Worm (Caenorhabditis elegans): Measurements from ENCODE around the gene srx-135.
A peak's percentile ranks its signal among the peaks of the same experiment; 100 is the strongest.

Gene srx-135

ce11 chrV:13858906-13859305 is at the start of gene srx-135:
srx-135 (plus strand) TSS chrV:13859206.
- no peak for TF ChIP-seq mbf-1 (tag; optimal IDR thresholded peaks at IDR 0.05)
- no peak for TF ChIP-seq elt-1 (tag; optimal IDR thresholded peaks at IDR 0.05)
- TF ChIP-seq nhr-11 (tag; optimal IDR thresholded peaks at IDR 0.05) = no peak
- no peak for TF ChIP-seq nhr-21 (tag; optimal IDR thresholded peaks at IDR 0.05)
- TF ChIP-seq sma-3 (GFP tag; optimal IDR thresholded peaks at IDR 0.05) = no peak
- TF ChIP-seq snpc-4 (tag; optimal IDR thresholded peaks at IDR 0.05) = no peak
- TF ChIP-seq lsy-2 (tag; optimal IDR thresholded peaks at IDR 0.05) = no peak
- no peak for TF ChIP-seq crh-2 (tag; optimal IDR thresholded peaks at IDR 0.05)
- no peak for TF ChIP-seq nhr-12 (tag; optimal IDR thresholded peaks at IDR 0.05)
- TF ChIP-seq elt-3 (tag; optimal IDR thresholded peaks at IDR 0.05) = no peak
- TF ChIP-seq fos-1 (tag; optimal IDR thresholded peaks at IDR 0.05) = no peak
- TF ChIP-seq R02D3.7 (tag; optimal IDR thresholded peaks at IDR 0.05) = no peak
- no peak for TF ChIP-seq C34F6.9 (tag; optimal IDR thresholded peaks at IDR 0.05)
- no peak for TF ChIP-seq Y55F3AM.14 (GFP tag; optimal IDR thresholded peaks at IDR 0.05)
- TF ChIP-seq ama-1 (optimal IDR thresholded peaks at IDR 0.05) = no peak
- no peak for TF ChIP-seq unc-55 (GFP tag; optimal IDR thresholded peaks at IDR 0.05)
- no peak for TF ChIP-seq ceh-16 (tag; optimal IDR thresholded peaks at IDR 0.05)
- no peak for TF ChIP-seq nhr-237 (tag; optimal IDR thresholded peaks at IDR 0.05)
- no peak for TF ChIP-seq unc-62 (GFP tag; optimal IDR thresholded peaks at IDR 0.05)
- TF ChIP-seq gmeb-1 (tag; optimal IDR thresholded peaks at IDR 0.05) = no peak

DNA sequence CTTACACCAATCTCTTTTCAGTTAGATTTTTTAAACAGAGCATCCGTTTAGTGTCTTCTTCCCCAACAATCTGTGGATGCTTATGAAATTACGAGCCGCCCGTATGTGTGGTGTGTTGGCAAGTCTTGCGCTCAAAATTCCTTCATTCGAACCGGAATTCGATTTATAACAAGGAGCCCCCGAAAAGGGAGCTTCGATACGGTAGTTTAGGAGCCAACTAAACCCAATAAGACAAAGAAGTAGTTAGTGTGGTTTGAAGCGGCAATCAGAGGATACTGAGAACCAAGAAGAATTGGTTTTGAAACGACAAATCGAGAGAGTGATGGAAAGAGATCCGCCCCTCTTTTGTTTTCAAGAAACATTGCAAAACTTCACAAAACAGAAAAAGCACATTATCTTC is 46.7 kb upstream of the srx-135 start:
- TF ChIP-seq Y55F3AM.14 (GFP tag; optimal IDR thresholded peaks at IDR 0.05) = no peak
- no peak for TF ChIP-seq nhr-6 (tag; optimal IDR thresholded peaks at IDR 0.05)
- no peak for TF ChIP-seq unc-62 (GFP tag; optimal IDR thresholded peaks at IDR 0.05)
- no peak for TF ChIP-seq nhr-10 (tag; optimal IDR thresholded peaks at IDR 0.05)
- no peak for TF ChIP-seq lin-11 (tag; optimal IDR thresholded peaks at IDR 0.05)
- no peak for TF ChIP-seq gmeb-1 (tag; optimal IDR thresholded peaks at IDR 0.05)
- TF ChIP-seq nhr-237 (tag; optimal IDR thresholded peaks at IDR 0.05) = no peak
- no peak for TF ChIP-seq elt-1 (tag; optimal IDR thresholded peaks at IDR 0.05)
- no peak for TF ChIP-seq peb-1 (tag; optimal IDR thresholded peaks at IDR 0.05)
- no peak for TF ChIP-seq snpc-4 (tag; optimal IDR thresholded peaks at IDR 0.05)
- TF ChIP-seq C34F6.9 (tag; optimal IDR thresholded peaks at IDR 0.05) = no peak

DNA sequence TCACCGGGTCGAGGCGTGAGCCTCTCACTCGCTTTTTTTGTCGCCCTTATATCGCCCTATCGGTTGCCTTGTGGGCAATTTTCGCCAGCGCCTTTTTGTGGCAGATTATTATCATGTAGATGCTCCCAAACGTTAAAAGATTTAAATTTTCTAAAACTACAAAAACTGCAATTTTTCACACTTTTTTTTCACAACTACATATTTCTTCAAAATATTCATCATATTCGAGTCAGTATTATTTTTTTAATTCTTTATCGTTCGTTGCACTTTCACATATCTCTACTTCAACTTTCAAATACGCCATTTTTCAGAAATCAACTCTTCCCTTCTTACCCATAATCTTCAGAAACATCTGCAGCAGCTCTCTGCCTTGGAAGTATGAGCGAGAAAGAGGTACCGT is 46.1 kb upstream of the srx-135 start, which contains the start of gene ceh-24:
TSS of gene ceh-24 (plus strand) at position 301 of the 400 bp plus-strand sequence.
- TF ChIP-seq snpc-4 (tag; optimal IDR thresholded peaks at IDR 0.05) (no peak), ztf-1 (GFP tag; conservative IDR thresholded peaks at IDR 0.05) (no peak), skn-1 (tag; optimal IDR thresholded peaks at IDR 0.05) (no peak)

- no peak for TF ChIP-seq C34F6.9 (tag; optimal IDR thresholded peaks at IDR 0.05)
- no peak for TF ChIP-seq mbf-1 (tag; optimal IDR thresholded peaks at IDR 0.05)
- TF ChIP-seq lin-39 (tag; optimal IDR thresholded peaks at IDR 0.05) = no peak
- TF ChIP-seq Y55F3AM.14 (GFP tag; optimal IDR thresholded peaks at IDR 0.05) = no peak
- no peak for TF ChIP-seq zag-1 (tag; optimal IDR thresholded peaks at IDR 0.05)
- no peak for TF ChIP-seq nhr-237 (tag; optimal IDR thresholded peaks at IDR 0.05)
- no peak for TF ChIP-seq ztf-11 (tag; optimal IDR thresholded peaks at IDR 0.05)
- TF ChIP-seq ceh-82 (tag; optimal IDR thresholded peaks at IDR 0.05) = no peak
These were observed 42.1 kb upstream of the srx-135 start, which contains the start of gene F55B12.2 for ce11 chrV:13816877-13817276. F55B12.2 (minus strand) TSS chrV:13816977.

DNA sequence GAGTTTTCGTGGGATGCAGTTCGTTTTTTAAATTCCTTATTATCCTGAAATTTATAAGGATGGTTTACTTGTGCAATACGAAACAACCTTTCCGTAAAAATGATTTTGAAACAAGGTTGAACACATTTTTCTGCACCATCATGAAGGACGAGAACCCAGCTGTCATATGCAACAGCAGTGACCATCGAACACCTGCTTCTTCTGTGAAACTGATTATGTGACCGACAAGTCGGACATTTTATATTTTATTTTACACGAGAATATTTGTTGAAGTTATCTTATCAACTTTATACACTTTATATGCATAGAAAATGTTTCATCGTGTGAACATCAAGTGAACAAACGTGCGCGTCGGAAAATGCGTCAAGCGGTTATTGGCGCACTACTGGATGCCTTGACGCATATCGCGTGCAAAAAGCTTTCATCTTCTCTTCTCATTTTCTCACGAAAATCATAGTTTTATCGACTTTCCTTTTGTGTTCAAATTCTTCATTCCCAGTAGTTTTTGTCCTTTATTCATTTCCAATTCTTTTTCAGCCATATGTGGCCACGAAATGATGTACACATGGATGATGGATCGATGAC is 40.1 kb upstream of the srx-135 start, which contains the start of gene sel-10:
TSS of gene sel-10 (plus strand) at position 538 of the 585 bp plus-strand sequence.
- TF ChIP-seq C34F6.9 (tag; optimal IDR thresholded peaks at IDR 0.05) = peak; percentile 89
- peak; percentile 39 for TF ChIP-seq mab-5 (tag; optimal IDR thresholded peaks at IDR 0.05)
- no peak for TF ChIP-seq ceh-16 (tag; optimal IDR thresholded peaks at IDR 0.05)
- TF ChIP-seq nhr-11 (tag; optimal IDR thresholded peaks at IDR 0.05) = no peak
- peak; percentile 49 for TF ChIP-seq lin-13 (GFP tag; optimal IDR thresholded peaks at IDR 0.05)
- peak; percentile 78 to 87 for TF ChIP-seq lsy-2 (tag; optimal IDR thresholded peaks at IDR 0.05)
- TF ChIP-seq crh-2 (tag; optimal IDR thresholded peaks at IDR 0.05) = peak; percentile 60
- no peak for TF ChIP-seq unc-39 (tag; optimal IDR thresholded peaks at IDR 0.05)
- TF ChIP-seq nhr-12 (tag; optimal IDR thresholded peaks at IDR 0.05) = no peak
- TF ChIP-seq nhr-129 (tag; optimal IDR thresholded peaks at IDR 0.05) = peak; percentile 83
- TF ChIP-seq nhr-21 (tag; optimal IDR thresholded peaks at IDR 0.05) = peak; percentile 27
- no peak for TF ChIP-seq Y55F3AM.14 (GFP tag; optimal IDR thresholded peaks at IDR 0.05)
- peak; percentile 85 for TF ChIP-seq unc-55 (GFP tag; optimal IDR thresholded peaks at IDR 0.05)
- peak; percentile 68 for TF ChIP-seq sma-3 (GFP tag; optimal IDR thresholded peaks at IDR 0.05)
- TF ChIP-seq sem-4 (tag; optimal IDR thresholded peaks at IDR 0.05) = peak; percentile 55
- peak; percentile 37 for TF ChIP-seq egl-27 (tag; optimal IDR thresholded peaks at IDR 0.05)
- no peak for TF ChIP-seq ztf-1 (GFP tag; conservative IDR thresholded peaks at IDR 0.05)
- TF ChIP-seq gmeb-1 (tag; optimal IDR thresholded peaks at IDR 0.05) = peak; percentile 81
- peak; percentile 75 for TF ChIP-seq fos-1 (tag; optimal IDR thresholded peaks at IDR 0.05)
- TF ChIP-seq ztf-4 (tag; optimal IDR thresholded peaks at IDR 0.05) = peak; percentile 5
- TF ChIP-seq sma-9 (GFP tag; optimal IDR thresholded peaks at IDR 0.05) = peak; percentile 79
- no peak for TF ChIP-seq sma-9 (tag; optimal IDR thresholded peaks at IDR 0.05)
- TF ChIP-seq snpc-4 (tag; optimal IDR thresholded peaks at IDR 0.05) = peak; percentile 41
- TF ChIP-seq lin-11 (tag; optimal IDR thresholded peaks at IDR 0.05) = peak; percentile 29
- TF ChIP-seq dmd-4 (tag; optimal IDR thresholded peaks at IDR 0.05) = no peak
- no peak for TF ChIP-seq peb-1 (tag; optimal IDR thresholded peaks at IDR 0.05)
